Fruit fly (Drosophila melanogaster): ENCODE measurements around the gene crp.

crp gene

DNA sequence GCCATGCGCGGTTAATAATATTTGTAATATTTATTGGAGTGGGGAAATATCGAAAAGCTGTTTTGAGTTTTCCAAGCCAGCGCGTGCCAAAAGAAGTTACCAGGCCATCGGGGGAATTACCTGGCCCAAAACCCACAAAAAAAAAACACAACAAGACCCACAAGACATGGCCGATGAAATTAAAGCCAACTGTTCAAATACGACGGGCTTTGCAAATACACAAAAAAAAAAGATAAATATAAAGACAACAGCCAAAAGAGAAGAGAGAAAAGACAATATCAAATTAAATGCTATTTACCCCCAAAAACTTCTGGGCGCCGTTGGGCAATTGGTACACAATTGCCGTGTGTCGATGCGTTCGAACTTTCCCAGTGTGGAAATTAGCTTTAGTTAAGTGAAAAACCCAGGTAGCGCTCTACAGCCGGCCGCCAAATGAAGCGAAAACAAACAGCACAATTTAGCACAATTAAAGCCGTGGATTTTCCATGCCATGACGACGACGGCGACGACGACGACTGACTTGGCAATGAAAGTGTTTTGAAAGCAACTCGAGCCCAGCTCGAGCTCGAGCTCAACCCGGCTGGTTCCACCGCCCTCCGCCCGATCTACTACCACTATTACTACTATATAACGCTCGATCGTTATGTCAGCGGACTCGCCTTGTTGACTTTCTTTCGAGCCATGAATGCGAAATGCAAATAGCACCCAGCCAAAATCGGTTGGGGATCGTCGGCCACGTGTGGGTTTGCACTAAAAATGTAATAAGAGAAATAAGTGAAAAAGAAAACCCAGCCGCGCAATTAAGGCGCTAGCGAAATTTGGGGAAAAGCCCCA is 30.5 kb upstream of the crp start (continued):
- TF ChIP-seq Dll (GFP tag; IDR thresholded peaks at IDR 0.05; ENCODE audit: partially characterized antibody) (no peak), Bteb2 (GFP tag; optimal IDR thresholded peaks at IDR 0.05) (peak; percentile 32), psq (GFP tag; optimal IDR thresholded peaks at IDR 0.05) (no peak), lbe (GFP tag; optimal IDR thresholded peaks at IDR 0.05) (no peak), gro (GFP tag; optimal IDR thresholded peaks at IDR 0.05) (peak; percentile 39), p53 (GFP tag; optimal IDR thresholded peaks at IDR 0.05) (no peak), HLH54F (GFP tag; optimal IDR thresholded peaks at IDR 0.05) (no peak), Six4 (GFP tag; optimal IDR thresholded peaks at IDR 0.05) (peak; percentile 18), sens (GFP tag) (peak; percentile 83), CG7839 (tag; optimal IDR thresholded peaks at IDR 0.05) (peak; percentile 14), jing (GFP tag; optimal IDR thresholded peaks at IDR 0.05) (no peak), PHDP (tag; optimal IDR thresholded peaks at IDR 0.05) (peak; percentile 65), CG4707 (GFP tag; optimal IDR thresholded peaks at IDR 0.05) (peak; percentile 54), CG15479 (GFP tag; optimal IDR thresholded peaks at IDR 0.05) (no peak), Dip3 (GFP tag; optimal IDR thresholded peaks at IDR 0.05) (peak; percentile 36), org-1 (GFP tag; optimal IDR thresholded peaks at IDR 0.05) (peak; percentile 20), CG6254 (GFP tag; optimal IDR thresholded peaks at IDR 0.05) (no peak), sisA (GFP tag; IDR thresholded peaks at IDR 0.05) (no peak), Dref (GFP tag; IDR thresholded peaks at IDR 0.05) (no peak), exex (tag; optimal IDR thresholded peaks at IDR 0.05) (no peak), bigmax (GFP tag; optimal IDR thresholded peaks at IDR 0.05) (no peak), nau (GFP tag; optimal IDR thresholded peaks at IDR 0.05) (peak; percentile 14), bbx (GFP tag; IDR thresholded peaks at IDR 0.05; ENCODE audit: partially characterized antibody) (no peak), CG4404 (GFP tag; IDR thresholded peaks at IDR 0.05) (no peak), CG7963 (GFP tag; IDR thresholded peaks at IDR 0.05; ENCODE audit: partially characterized antibody) (no peak), CG6791 (GFP tag; IDR thresholded peaks at IDR 0.05; ENCODE audit: partially characterized antibody) (no peak), CG6689 (GFP tag; IDR thresholded peaks at IDR 0.05) (0 out of 2 replicates have a peak, but pooled peaks have one; percentile 12), D19B (GFP tag; optimal IDR thresholded peaks at IDR 0.05) (no peak), Med (GFP tag) (peak; percentile 85), tna (GFP tag; IDR thresholded peaks at IDR 0.05; ENCODE audit: partially characterized antibody) (no peak), Lim3 (GFP tag; IDR thresholded peaks at IDR 0.05) (no peak), pita (GFP tag; optimal IDR thresholded peaks at IDR 0.05) (no peak), emc (GFP tag; optimal IDR thresholded peaks at IDR 0.05) (no peak), Rx (GFP tag; IDR thresholded peaks at IDR 0.05) (no peak), Meics (GFP tag; optimal IDR thresholded peaks at IDR 0.05) (peak; percentile 55), Myb (GFP tag; optimal IDR thresholded peaks at IDR 0.05) (peak; percentile 13), HmgD (GFP tag; optimal IDR thresholded peaks at IDR 0.05) (no peak), h (optimal IDR thresholded peaks at IDR 0.05) (no peak), CG4360 (GFP tag; IDR thresholded peaks at IDR 0.05) (peak; percentile 21; the same call in 1 of the 2 replicates), CG18262 (tag; optimal IDR thresholded peaks at IDR 0.05) (no peak), ato (GFP tag; IDR thresholded peaks at IDR 0.05; ENCODE audit: partially characterized antibody) (no peak), odd (GFP tag; optimal IDR thresholded peaks at IDR 0.05) (peak; percentile 72), crc (GFP tag; optimal IDR thresholded peaks at IDR 0.05) (peak; percentile 55), CG3847 (GFP tag; IDR thresholded peaks at IDR 0.05) (peak; percentile 34; the same call in 1 of the 2 replicates), CG6654 (GFP tag; optimal IDR thresholded peaks at IDR 0.05) (no peak), Xrp1 (GFP tag; IDR thresholded peaks at IDR 0.05) (peak; percentile 35; the same call in 1 of the 2 replicates), Trl (optimal IDR thresholded peaks at IDR 0.05) (no peak), Trl (GFP tag; optimal IDR thresholded peaks at IDR 0.05) (peak; percentile 64), ap (GFP tag; IDR thresholded peaks at IDR 0.05) (peak; percentile 11; the same call in 1 of the 2 replicates), NC2α (GFP tag; optimal IDR thresholded peaks at IDR 0.05) (peak; percentile 10)

All from whole organism, embryonic.